Worm (Caenorhabditis elegans) whole organism, L3 larva: ENCODE measurements around the gene rocf-1.

Experiments
- ZK546.5 ChIP-seq: sonication (generic microtip); optimal IDR thresholded peaks from 2 replicates; lab custom pipeline; 2017; ENCODE audit warnings: missing biosample characterization, missing genetic modification characterization
- ama-1 ChIP-seq: fragments of 150-350 bp; optimal IDR thresholded peaks from 2 replicates; lab custom pipeline; 2018
- ceh-16 ChIP-seq: sonication (generic microtip); optimal IDR thresholded peaks from 2 replicates; lab custom pipeline; 2017; ENCODE audit warnings: missing biosample characterization, missing genetic modification characterization
- ceh-82 ChIP-seq: fragments of 150-350 bp; optimal IDR thresholded peaks from 2 replicates; lab custom pipeline; 2014; ENCODE audit warnings: missing biosample characterization, missing genetic modification characterization
- elt-3 ChIP-seq, 3 experiments: fragments of 150-350 bp in 1 of 3; sonication (generic microtip) in 2 of 3; optimal IDR thresholded peaks; 2 replicates in 2 of 3; 4 replicates in 1 of 3; lab custom pipeline; 2014 to 2017; ENCODE audit warnings: missing biosample characterization in 3 of 3, missing genetic modification characterization in 3 of 3
- nhr-25 ChIP-seq: sonication (generic microtip); optimal IDR thresholded peaks from 2 replicates; lab custom pipeline; 2017; ENCODE audit warnings: missing biosample characterization, missing genetic modification characterization
- pha-4 ChIP-seq: fragments of 150-350 bp; optimal IDR thresholded peaks from 2 replicates; lab custom pipeline; 2014; ENCODE audit warnings: missing biosample characterization, missing genetic modification reagents, missing genetic modification characterization
- ztf-4 ChIP-seq: fragments of 150-350 bp; optimal IDR thresholded peaks from 2 replicates; lab custom pipeline; 2014; ENCODE audit warnings: missing biosample characterization, missing genetic modification characterization

- no peak for TF ChIP-seq ceh-16
- TF ChIP-seq ceh-82: no peak
- no peak for TF ChIP-seq ama-1 (lab: Kevin White, UChicago)
- TF ChIP-seq elt-3 (tag; optimal IDR thresholded peaks at IDR 0.05; lab: Kevin White, UChicago): no peak
- TF ChIP-seq ztf-4 (tag; lab: Kevin White, UChicago): no peak
- no peak for TF ChIP-seq ZK546.5 (tag; lab: Kevin White, UChicago)
- no peak for TF ChIP-seq pha-4 (tag; lab: Kevin White, UChicago)
- TF ChIP-seq nhr-25 (tag; lab: Kevin White, UChicago): no peak
These were observed 19.7 kb downstream of the rocf-1 start, which contains the start of gene T26H5.9 for ce11 chrV:15444615-15445014.
